Fruit fly (Drosophila melanogaster): ENCODE measurements around the gene CG4511.

Gene CG4511

dm6 chr3R:10854243-10854874 is at the start of gene CG4511, which contains the start of gene CG6567 (continued):
- TF ChIP-seq wdn (GFP tag; IDR thresholded peaks at IDR 0.05), result no peak
- TF ChIP-seq Fer2 (tag; optimal IDR thresholded peaks at IDR 0.05), result no peak
- TF ChIP-seq gce (GFP tag; IDR thresholded peaks at IDR 0.05), result no peak
- no peak for TF ChIP-seq tap (tag; optimal IDR thresholded peaks at IDR 0.05)
- TF ChIP-seq CG9876 (GFP tag; optimal IDR thresholded peaks at IDR 0.05), result no peak
- TF ChIP-seq Dbx (GFP tag; IDR thresholded peaks at IDR 0.05), result no peak
- no peak for TF ChIP-seq HLH54F (GFP tag; optimal IDR thresholded peaks at IDR 0.05)
- no peak for TF ChIP-seq salm (tag; optimal IDR thresholded peaks at IDR 0.05)
- TF ChIP-seq Blimp-1 (GFP tag; optimal IDR thresholded peaks at IDR 0.05), result no peak
- no peak for TF ChIP-seq CG2120 (GFP tag; optimal IDR thresholded peaks at IDR 0.05)
- TF ChIP-seq tll (GFP tag; optimal IDR thresholded peaks at IDR 0.05), result no peak
- no peak for TF ChIP-seq repo (GFP tag; optimal IDR thresholded peaks at IDR 0.05)
- TF ChIP-seq CG17802 (tag; optimal IDR thresholded peaks at IDR 0.05), result no peak
- peak; percentile 9 for TF ChIP-seq NC2β (GFP tag; optimal IDR thresholded peaks at IDR 0.05)
- no peak for TF ChIP-seq Atf-2 (GFP tag; optimal IDR thresholded peaks at IDR 0.05)
- TF ChIP-seq Hmr (GFP tag; optimal IDR thresholded peaks at IDR 0.05), result no peak
- TF ChIP-seq ssp (GFP tag; IDR thresholded peaks at IDR 0.05), result no peak
- TF ChIP-seq CG12391 (tag; optimal IDR thresholded peaks at IDR 0.05), result no peak
- TF ChIP-seq tna (GFP tag; IDR thresholded peaks at IDR 0.05; ENCODE audit: partially characterized antibody), result no peak
- TF ChIP-seq ci (GFP tag; IDR thresholded peaks at IDR 0.05), result no peak
- TF ChIP-seq ERR (GFP tag; optimal IDR thresholded peaks at IDR 0.05), result no peak
- TF ChIP-seq CG6689 (GFP tag; IDR thresholded peaks at IDR 0.05), result no peak
- no peak for TF ChIP-seq CG13894 (tag; optimal IDR thresholded peaks at IDR 0.05)
- TF ChIP-seq ATbp (GFP tag; optimal IDR thresholded peaks at IDR 0.05), result no peak
- no peak for TF ChIP-seq CG4854 (GFP tag; optimal IDR thresholded peaks at IDR 0.05)
- no peak for TF ChIP-seq peb (GFP tag; IDR thresholded peaks at IDR 0.05)
- no peak for TF ChIP-seq zfh1 (GFP tag; IDR thresholded peaks at IDR 0.05)
- peak; percentile 89 for TF ChIP-seq YL-1 (GFP tag; optimal IDR thresholded peaks at IDR 0.05)
- TF ChIP-seq CG7271 (tag; optimal IDR thresholded peaks at IDR 0.05), result no peak
- TF ChIP-seq Myb (GFP tag; optimal IDR thresholded peaks at IDR 0.05), result no peak
- TF ChIP-seq CHES-1-like (GFP tag; optimal IDR thresholded peaks at IDR 0.05), result peak; percentile 38
- peak; percentile 79 for TF ChIP-seq sens (GFP tag)
- peak; percentile 56 to 95 for TF ChIP-seq crp (GFP tag; optimal IDR thresholded peaks at IDR 0.05)
- TF ChIP-seq CG31224 (GFP tag; IDR thresholded peaks at IDR 0.05), result no peak
- TF ChIP-seq sisA (GFP tag; IDR thresholded peaks at IDR 0.05), result no peak
- TF ChIP-seq CG15011 (GFP tag; optimal IDR thresholded peaks at IDR 0.05), result no peak
- TF ChIP-seq ham (GFP tag; IDR thresholded peaks at IDR 0.05), result no peak
- TF ChIP-seq CG9932 (GFP tag; IDR thresholded peaks at IDR 0.05), result no peak
- peak; percentile 72 for TF ChIP-seq CG4617 (GFP tag; optimal IDR thresholded peaks at IDR 0.05; ENCODE audit: borderline replicate concordance)
- TF ChIP-seq mld (GFP tag; IDR thresholded peaks at IDR 0.05; ENCODE audit: partially characterized antibody), result no peak
- no peak for TF ChIP-seq al (GFP tag; IDR thresholded peaks at IDR 0.05)
- no peak for TF ChIP-seq Hr51 (GFP tag; optimal IDR thresholded peaks at IDR 0.05)
- TF ChIP-seq lbe (GFP tag; optimal IDR thresholded peaks at IDR 0.05), result no peak
- no peak for TF ChIP-seq CG1792 (GFP tag; optimal IDR thresholded peaks at IDR 0.05)
- TF ChIP-seq CG9437 (GFP tag; optimal IDR thresholded peaks at IDR 0.05), result no peak
- TF ChIP-seq gcm2 (GFP tag; optimal IDR thresholded peaks at IDR 0.05), result no peak
- no peak for TF ChIP-seq pfk (GFP tag; optimal IDR thresholded peaks at IDR 0.05)
- no peak for TF ChIP-seq Hr3 (GFP tag; optimal IDR thresholded peaks at IDR 0.05)
- TF ChIP-seq Asciz (GFP tag; optimal IDR thresholded peaks at IDR 0.05), result no peak
- TF ChIP-seq Dfd (GFP tag; optimal IDR thresholded peaks at IDR 0.05), result no peak
- no peak for TF ChIP-seq CG8388 (GFP tag; optimal IDR thresholded peaks at IDR 0.05)

Data from whole organism, embryonic.